Fruit fly (Drosophila melanogaster) whole organism, larva: ENCODE data around the gene MTPAP.

Experiments used
- noc ChIP-seq: fragments of 200-800 bp; sonication (Bioruptor generic); optimal IDR thresholded peaks from 3 replicates; lab custom pipeline; 2019; ENCODE audit warnings: missing biosample characterization, mild to moderate bottlenecking, missing genetic modification characterization, moderate library complexity

The MTPAP gene

DNA sequence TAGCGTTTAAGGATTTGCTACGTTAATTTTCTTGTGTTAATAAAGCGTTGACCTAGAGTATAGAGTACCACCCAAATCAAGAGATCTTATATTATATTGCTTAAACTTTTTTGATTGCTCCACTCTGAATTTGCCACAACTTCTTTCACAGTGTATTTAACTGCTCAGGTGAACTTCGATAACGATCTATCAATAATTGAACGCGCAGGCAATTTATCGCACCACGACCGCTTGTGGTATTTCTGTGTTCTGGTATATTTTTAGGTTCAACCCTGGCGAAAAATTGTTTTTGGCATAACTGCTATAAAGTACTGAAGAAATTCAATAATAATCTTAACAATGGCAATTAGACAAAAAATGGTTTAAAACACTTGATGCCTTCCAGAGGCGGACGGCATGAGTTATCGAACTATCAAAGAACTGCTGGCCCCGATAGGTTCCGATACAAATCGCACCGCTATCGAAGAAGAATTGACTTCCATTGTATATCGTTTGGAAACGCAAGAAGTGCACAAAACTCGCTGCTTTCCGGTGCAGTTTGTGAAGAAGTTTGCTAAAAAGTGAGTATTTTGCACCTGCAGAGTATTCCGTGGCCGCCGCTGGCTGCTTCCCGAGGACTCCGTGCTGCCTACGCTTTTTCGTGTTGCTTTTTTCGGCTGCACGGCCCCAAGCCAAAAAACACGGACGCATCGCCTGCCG is 21.1 kb upstream of the MTPAP start, which contains the start of gene ssx:
ssx (plus strand) TSS at position 477 of the 699 bp plus-strand sequence.
- no peak for TF ChIP-seq noc

DNA sequence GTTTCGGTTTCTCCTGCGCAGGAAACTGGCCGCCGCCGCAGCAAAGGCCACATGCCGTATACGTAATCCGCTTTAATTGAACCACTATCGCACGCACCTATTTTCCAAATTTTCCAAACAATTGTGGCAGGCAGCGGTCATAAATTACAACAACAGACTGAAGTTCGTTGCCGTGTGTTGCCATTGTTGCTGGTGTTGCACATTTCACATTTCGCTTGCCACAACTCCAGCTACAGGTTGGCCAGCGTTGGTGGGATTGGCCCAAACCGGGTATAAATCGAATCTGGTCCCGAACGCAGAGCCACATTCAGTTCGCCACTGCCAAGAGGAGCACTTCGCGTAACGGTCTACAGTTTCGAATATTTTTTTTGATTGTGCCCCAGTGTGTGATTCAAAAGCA is 19.8 kb upstream of the MTPAP start, which contains the start of gene CG14770:
CG14770 (plus strand) TSS at position 301 of the 400 bp plus-strand sequence.
- TF ChIP-seq noc, result no peak

DNA sequence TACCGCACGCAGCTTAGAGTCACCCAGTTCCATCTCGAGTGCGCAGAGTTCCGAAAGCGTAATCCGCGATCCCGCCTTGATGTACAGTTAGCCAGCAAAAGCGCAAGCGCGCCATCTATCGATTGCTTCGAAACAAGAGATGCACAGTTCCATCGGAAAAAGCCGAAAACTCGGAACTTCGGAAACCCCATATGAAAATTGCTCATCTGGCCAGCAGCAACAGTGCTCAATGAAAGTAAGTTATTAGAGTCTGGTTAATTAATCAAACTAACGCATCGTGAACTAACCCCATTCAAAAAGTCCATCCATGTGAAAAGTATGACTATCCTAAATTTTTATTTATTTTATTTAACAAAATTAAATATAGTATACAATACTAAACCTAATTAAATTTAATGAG is 8.3 kb upstream of the MTPAP start, which contains the start of gene png:
png (minus strand) TSS at position 101 of the 400 bp plus-strand sequence.
- TF ChIP-seq noc, result no peak

DNA sequence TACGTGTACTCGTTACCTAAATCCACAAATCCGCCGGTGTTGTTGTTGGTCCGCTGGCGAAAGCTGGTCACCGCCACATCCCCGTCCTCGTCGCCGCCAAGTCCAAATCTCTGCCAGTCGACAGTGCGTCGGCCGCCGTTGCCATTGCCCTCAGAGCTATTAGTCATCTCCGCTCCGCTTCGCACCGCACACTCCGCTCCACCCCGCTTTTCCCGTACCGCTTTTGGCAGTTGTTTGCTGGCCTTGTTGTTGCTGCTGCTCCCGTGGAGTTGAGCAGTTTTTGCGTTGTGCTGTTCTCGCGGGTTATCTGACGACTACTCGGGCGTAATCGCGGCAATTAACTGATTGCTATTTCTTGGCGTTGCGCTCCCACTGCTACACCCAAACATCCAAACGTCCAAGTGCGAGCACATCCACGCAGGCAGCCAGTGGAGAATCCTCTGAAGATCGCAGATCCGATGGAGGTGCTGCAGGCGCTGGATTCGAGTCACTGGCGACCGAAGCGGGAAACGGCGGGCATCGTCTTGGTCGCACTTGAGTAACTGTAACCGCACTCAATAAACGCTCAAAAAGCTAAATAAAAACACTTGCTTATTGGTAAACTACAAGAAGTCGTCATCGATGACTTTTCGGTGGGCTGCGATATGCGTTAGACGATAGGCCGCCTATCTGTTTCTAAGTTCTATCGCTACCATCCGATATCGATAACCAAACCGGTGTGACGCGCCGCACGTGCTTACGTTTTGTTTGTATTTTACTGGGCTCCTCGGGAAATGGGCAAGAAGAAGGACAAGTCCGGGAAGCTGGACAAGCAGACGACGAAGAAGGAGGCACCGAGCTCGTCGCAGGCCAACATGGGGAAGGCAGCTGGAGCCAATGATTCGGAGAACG is 4.4 kb upstream of the MTPAP start, which contains the start of the genes CG12773 and CG11417:
CG12773 (minus strand) TSS at position 660 of the 891 bp plus-strand sequence.
CG11417 (plus strand) TSS at position 693 of the 891 bp plus-strand sequence.
- TF ChIP-seq noc, result no peak

DNA sequence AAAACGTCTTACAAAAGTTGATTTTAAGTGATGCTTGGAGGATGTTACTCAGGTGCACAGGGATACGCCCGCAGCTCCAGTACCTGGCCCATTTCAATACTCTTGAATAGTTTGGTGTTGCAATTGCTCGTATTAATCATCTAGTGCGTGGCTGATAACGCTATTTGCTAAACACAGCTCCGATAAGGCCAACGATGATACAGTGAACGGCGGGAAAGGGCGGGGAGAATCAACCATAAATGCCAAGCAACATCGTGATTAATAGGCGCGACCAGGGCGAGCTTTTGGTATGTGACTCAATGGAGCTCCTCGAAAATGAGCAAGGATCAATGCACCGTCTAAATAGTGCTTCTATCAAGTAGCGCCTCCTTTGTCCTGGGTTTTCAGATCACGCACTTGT is 2.3 kb downstream of the MTPAP start:
- no peak for TF ChIP-seq noc

DNA sequence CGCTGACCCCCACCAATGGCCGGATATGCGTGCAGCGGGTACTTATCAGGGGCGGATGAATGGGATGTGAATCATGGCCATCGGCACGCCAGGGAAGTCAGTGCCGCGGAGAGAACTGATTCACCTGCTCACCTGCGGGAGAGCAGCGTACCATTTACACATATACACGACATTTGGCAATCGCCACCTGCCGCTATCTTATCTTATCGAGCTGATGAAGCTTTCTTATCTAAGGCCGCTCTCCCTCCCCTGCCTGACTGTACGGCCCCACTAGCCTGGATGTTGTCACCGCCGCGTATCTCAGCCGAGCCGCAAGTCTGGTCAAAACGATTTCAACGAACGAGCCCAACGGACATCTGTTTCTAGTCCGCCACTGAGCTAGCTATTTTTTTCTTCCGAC is 2.9 kb downstream of the MTPAP start, which contains the start of gene Tsp2A:
Tsp2A (plus strand) TSS at position 298 of the 400 bp plus-strand sequence.
- no peak for TF ChIP-seq noc

DNA sequence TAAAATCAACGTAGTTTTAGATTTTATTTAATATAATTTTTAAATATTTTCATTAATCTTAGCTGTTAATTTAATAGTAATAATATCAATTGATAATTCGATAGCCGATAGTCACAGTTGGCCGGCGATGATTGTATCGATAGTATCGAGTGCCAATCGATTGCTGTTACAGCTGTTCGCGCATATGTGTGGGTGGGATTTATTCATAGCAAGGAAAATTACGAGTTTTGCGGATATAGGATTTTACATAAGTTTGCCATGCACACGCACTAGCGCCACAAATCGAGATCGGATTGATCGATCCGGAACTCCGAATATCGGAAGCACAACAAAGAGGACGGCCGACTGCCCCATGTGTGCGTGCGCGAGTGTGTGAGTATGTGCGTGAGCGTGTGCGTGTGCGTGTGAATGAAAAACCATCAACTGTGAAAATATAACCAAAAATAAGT is 7.2 kb downstream of the MTPAP start, which contains the start of gene Naa30A:
Naa30A (plus strand) TSS at position 163 of the 449 bp plus-strand sequence.
- no peak for TF ChIP-seq noc

DNA sequence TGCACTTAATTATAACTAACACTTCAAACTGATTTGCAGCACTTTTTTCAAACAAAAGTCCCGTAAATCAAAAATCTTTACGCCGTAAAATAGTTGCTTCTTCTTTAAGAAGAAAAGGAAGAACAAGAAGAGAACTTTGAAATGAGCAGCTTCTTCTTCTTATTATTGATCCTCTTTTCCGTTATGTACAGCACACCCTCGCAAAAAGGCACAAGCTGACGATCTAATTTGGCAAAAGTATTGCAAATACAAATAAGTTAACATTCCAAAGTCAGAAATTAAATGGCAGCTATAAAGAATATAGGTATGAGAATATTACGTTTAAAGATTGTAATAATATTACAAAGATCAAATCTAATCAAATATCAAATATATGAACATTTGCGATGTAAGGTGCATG is 7.6 kb downstream of the MTPAP start, which contains the start of gene CG11409:
CG11409 (minus strand) TSS at position 60 of the 400 bp plus-strand sequence.
- TF ChIP-seq noc, result no peak

DNA sequence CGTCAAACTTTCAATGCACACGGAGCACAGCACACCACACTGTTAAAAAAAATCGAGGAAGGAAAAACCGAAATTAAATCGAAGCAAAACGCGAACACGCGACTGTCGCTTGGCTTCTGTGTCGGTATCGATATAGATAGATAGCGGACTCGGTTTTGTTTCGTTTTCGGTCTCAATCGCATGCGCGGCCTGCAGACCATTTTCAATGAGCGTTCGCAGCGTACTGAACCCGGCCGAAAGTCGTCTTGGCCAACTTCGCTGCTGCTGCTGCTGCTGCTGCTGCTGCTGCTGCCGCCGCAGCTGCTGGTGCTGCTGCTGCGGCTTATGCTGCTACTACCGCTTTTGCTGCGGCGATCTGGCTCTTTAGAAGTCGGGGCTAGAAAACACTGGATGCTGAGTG is 11.2 kb downstream of the MTPAP start:
- TF ChIP-seq noc, result no peak

DNA sequence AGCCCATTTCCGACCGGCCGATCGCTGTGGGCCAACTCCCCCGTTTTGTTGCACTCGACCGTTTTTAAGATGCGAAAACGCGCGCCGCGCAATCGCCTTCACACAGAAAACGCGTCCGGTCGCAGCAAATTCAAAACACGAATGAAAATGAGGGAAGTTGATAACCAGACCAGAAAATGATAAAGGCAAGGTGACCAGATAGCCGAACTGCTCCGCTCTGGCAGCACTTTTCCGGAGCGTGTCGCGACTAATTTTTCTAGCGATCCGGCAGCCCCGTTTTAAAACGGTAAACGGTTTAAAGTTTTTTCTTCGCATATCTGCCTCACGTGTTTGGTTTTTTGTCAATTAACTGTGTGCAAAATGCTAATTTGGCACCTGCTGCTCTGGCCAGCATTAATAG is 26.9 kb downstream of the MTPAP start, which contains the start of gene DAAM:
DAAM (minus strand) TSS at position 149 of the 400 bp plus-strand sequence.
- TF ChIP-seq noc, result no peak

DNA sequence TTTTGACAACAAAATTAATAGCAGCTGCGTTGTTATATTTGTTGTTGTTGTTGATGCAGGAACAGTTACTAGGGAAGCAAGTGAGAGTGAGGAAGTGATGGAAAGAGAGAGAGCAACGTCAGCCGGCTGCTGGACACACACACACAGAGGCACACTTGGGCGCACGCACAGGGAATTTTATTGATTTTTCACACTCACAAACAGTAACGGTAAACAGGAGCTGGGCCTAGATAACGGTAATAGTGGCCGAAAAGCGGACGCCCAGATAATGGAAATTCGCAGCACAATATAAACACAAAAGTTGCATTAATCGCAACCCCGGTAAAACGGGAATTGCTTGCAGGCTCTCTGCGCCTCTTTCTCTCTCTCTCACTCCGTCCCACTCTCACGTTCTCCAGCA is 27.5 kb downstream of the MTPAP start:
- no peak for TF ChIP-seq noc

DNA sequence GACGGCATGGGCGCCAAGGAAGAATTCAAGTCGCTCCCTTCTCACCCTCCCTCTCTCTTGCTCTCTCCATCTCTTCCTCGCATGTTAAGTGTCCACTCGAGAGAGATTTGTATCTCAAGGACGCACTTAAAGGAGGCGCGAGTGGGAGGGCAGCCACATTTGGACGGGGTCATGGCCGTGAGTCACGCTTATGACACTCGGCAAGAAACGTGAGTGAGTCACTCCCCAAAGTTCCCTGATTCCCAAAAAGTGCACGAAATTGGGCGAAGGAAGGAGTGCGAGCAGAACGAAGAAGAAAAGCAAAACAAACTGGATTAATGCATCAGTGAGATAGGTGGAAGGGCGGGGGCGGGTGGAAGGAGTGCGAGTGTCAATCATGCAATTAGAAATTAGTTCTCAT is 28.1 kb downstream of the MTPAP start:
- no peak for TF ChIP-seq noc

DNA sequence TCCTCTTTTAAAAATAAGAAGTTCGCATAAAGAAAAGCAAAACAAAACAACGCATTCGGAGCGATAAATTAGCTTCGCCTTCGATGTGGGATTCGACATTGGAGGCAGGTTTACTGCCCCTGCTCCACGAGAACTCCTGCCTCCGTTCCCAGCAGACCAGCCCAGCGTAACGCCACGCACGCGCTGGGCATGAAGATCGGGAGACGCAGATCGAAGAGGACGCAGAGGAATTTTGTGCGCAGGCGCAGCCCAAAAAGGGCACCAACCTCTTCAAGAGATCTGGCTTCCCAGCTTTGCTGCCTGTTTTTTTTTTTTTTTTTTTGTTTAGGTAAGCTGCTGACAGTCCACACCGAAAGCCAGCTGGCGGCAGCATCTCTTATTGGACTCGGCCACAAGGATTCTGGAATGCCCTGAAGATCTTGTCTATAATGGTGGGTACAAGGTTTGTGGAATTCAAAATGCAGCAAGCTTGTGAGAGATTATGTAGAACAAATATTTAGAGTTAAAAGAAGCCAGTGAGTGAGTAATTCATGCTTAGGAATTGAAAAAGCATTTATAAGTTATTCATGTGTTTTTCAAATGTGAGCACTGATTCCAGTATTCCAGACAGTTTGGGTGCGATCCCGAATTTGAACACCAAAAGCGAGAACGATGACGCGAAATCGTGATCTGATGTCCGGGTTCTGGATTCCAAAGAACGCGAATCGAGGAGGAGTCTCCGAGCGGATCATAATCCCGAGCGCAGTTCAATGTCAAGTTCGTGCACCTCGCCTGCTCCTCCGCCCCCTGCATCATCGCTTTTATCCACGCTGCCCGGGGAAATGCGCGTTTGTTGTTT is 28.8 kb downstream of the MTPAP start:
- TF ChIP-seq noc, result no peak

DNA sequence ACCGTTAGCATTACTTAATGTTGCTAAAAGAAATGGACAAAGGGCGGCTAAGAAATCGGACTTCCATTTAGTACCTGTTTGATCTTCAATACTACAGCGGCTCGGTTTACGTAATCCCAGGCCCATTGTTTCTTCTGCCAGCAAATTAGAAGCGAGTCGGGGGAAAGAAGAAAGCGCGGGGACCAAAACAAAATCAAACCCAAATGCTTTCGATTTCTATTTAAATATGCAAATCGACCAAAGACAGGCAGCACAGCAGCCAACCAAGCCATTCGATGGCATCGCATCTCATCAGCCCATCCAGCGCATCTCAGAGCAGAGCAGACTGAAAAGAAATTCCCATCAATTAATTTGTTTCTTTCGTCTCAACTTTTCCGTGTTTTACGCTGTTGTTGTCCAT is 36.6 kb downstream of the MTPAP start:
- TF ChIP-seq noc, result no peak

DNA sequence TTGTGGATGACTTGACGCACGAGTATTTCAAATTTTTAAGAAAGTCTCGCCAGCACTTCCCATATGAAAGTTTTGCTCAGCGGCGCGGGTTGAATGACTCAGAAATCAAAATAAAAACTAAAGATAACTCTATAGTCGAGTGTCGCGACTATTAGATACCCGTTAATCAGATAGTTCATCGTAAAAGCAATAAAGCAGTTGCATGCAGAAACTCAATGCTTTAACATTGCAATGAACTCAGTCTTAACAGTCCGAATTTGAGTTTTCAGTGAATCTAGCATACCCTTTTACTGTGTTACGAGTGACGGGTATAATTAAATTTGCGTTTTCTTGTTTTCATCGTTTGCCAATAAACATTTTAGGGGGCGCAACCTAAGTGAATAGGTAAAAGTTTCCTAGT is 37.9 kb downstream of the MTPAP start:
- no peak for TF ChIP-seq noc

DNA sequence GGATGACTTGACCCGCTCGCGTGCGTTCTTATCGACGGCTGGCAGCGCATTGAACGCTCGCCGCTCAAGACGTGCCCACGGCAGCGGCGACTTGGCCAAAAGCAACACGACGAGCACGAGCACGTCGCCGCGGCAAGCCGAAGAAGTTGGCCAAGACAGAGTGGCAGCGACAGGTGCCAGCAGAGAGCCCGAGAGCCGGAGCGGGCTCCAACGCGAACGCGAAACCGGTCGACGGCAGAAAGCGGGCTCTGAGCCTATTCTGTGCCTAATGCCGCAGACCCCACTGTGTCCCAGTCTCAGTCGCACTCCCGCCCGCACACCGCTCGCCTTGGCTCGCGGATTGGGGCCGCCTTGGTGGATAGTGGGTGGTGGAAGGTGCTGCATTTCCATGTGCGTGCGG is 40.7 kb downstream of the MTPAP start:
- no peak for TF ChIP-seq noc
